Worm (Caenorhabditis elegans) whole organism, late embryonic: Measurements from ENCODE around the gene dss-1.

Experiments
- ceh-34 ChIP-seq: sonication (generic microtip); optimal IDR thresholded peaks from 2 replicates; lab custom pipeline; 2016; ENCODE audit warnings: mild to moderate bottlenecking, missing genetic modification characterization, missing compliant biosample characterization
- dve-1 ChIP-seq: sonication (generic microtip); optimal IDR thresholded peaks from 2 replicates; lab custom pipeline; 2017; ENCODE audit warnings: antibody characterized with exemption, mild to moderate bottlenecking, missing genetic modification characterization, missing compliant biosample characterization
- nfya-1 ChIP-seq: sonication (generic microtip); optimal IDR thresholded peaks from 2 replicates; lab custom pipeline; 2017; ENCODE audit warnings: missing genetic modification characterization, mild to moderate bottlenecking, missing compliant biosample characterization, antibody characterized with exemption, moderate library complexity
- odd-2 ChIP-seq: sonication (generic microtip); optimal IDR thresholded peaks from 2 replicates; lab custom pipeline; 2017; ENCODE audit warnings: antibody characterized with exemption, mild to moderate bottlenecking, missing genetic modification characterization, missing compliant biosample characterization
- pag-3 ChIP-seq: sonication (generic microtip); optimal IDR thresholded peaks from 2 replicates; lab custom pipeline; 2016; ENCODE audit warnings: missing compliant biosample characterization, missing genetic modification characterization, borderline replicate concordance
- pqm-1 ChIP-seq: sonication (generic microtip); optimal IDR thresholded peaks from 2 replicates; lab custom pipeline; 2016; ENCODE audit warnings: missing genetic modification characterization, missing compliant biosample characterization
- sox-4 ChIP-seq: sonication (generic microtip); optimal IDR thresholded peaks from 2 replicates; lab custom pipeline; 2017; ENCODE audit warnings: mild to moderate bottlenecking, missing genetic modification characterization, inconsistent platforms, missing compliant biosample characterization
- unc-86 ChIP-seq: sonication (generic microtip); optimal IDR thresholded peaks from 2 replicates; lab custom pipeline; 2016; ENCODE audit warnings: missing genetic modification characterization, missing compliant biosample characterization

DNA sequence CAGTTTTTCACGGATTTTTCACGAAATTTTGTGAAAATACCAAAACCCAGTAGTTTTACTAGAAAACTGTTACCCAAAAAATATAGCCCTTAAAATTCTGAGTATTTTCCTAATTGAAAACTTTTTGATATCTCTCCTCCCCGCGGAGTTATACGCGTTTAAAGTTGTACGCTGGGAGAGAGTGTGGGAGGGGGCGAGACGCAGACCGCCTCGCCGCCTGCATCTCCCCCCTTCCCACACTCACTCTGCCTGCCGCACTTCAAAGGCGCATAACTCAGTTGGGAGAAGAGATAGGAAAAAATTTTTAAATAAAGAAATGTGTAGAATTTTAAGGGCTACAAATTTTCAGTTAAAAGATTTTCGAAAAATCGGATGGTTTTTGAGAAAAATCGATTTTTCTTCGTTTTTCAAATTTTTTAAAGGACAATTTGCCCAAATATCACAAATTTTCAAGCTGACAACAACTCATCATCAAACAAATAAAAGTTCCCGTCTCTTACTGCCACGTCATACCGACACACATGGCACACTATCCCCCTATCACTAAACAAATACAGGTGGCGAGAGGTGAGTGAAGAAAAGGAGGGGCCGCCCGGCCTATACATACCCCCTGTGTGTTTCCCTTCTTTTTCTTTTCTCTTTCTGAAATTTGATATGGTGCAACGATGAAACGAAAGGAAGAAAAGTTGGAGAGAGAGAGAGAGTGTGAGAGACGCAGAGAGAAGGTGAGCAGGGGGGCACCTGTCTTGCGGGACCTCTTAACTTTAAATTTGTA lies 27.4 kb upstream of the dss-1 start:
- TF ChIP-seq ceh-34 (tag; lab: Kevin White, UChicago), result peak; percentile 99
- no peak for TF ChIP-seq unc-86 (tag; lab: Kevin White, UChicago)
- TF ChIP-seq sox-4 (tag; lab: Kevin White, UChicago), result no peak
- no peak for TF ChIP-seq pag-3 (tag; lab: Kevin White, UChicago)
- TF ChIP-seq nfya-1 (tag; lab: Kevin White, UChicago), result peak; percentile 39
- TF ChIP-seq pqm-1 (tag; lab: Kevin White, UChicago), result no peak
- no peak for TF ChIP-seq odd-2 (tag; lab: Kevin White, UChicago)
- TF ChIP-seq dve-1 (tag; lab: Kevin White, UChicago), result peak; percentile 21
